Fruit fly (Drosophila melanogaster) whole organism, wandering third instar larva: ENCODE results near the gene Dlip1.

Experiments used
- Vsx2 ChIP-seq: fragments of 200-300, 225-300 bp; sonication (Bioruptor generic); optimal IDR thresholded peaks from 2 replicates; lab custom pipeline; 2018; ENCODE audit warnings: missing biosample characterization, missing genetic modification characterization; ENCODE audit not compliant: partially characterized antibody
- br ChIP-seq: fragments of 200-800 bp; sonication (Bioruptor generic); optimal IDR thresholded peaks from 2 replicates; lab custom pipeline; 2016; ENCODE audit warnings: missing biosample characterization, missing genetic modification characterization
- dsf ChIP-seq: sonication (Bioruptor generic); optimal IDR thresholded peaks from 2 replicates; lab custom pipeline; 2016; ENCODE audit warnings: missing biosample characterization, missing genetic modification characterization, borderline replicate concordance
- h ChIP-seq: fragments of 200-800 bp; sonication (Bioruptor generic); optimal IDR thresholded peaks from 3 replicates; lab custom pipeline; 2016; ENCODE audit warnings: missing biosample characterization, mild to moderate bottlenecking, missing genetic modification characterization
- lola ChIP-seq: fragments of >200 bp; optimal IDR thresholded peaks from 2 replicates; lab custom pipeline; 2017; ENCODE audit warnings: missing biosample characterization, missing genetic modification characterization
- pan ChIP-seq: fragments of >200 bp; optimal IDR thresholded peaks from 2 replicates; lab custom pipeline; 2017
- psq ChIP-seq: fragments of 200-800 bp; sonication (Bioruptor generic); optimal IDR thresholded peaks from 3 replicates; lab custom pipeline; 2017; ENCODE audit warnings: missing biosample characterization, mild to moderate bottlenecking, missing genetic modification characterization, moderate library complexity

- TF ChIP-seq lola (GFP tag; lab: Kevin White, UChicago) (no peak), Vsx2 (no peak), pan (lab: Kevin White, UChicago) (no peak), h (GFP tag; lab: Kevin White, UChicago) (no peak), psq (no peak), dsf (GFP tag; lab: Kevin White, UChicago) (no peak), br (GFP tag; lab: Kevin White, UChicago) (no peak)
Measured at dm6 chrX:9158366-9158765, at the start of gene Dlip1, which contains the start of gene Ost48.
